Fruit fly (Drosophila melanogaster) whole organism, embryonic: Measurements from ENCODE around the gene CG6136.
A peak's percentile ranks its signal among the peaks of the same experiment; 100 is the strongest.

ENCODE experiments used
- Blimp-1 ChIP-seq: fragments of 200-800 bp; sonication (Bioruptor generic); optimal IDR thresholded peaks from 3 replicates; lab custom pipeline; 2018; ENCODE audit warnings: missing biosample characterization, missing genetic modification characterization, mild to moderate bottlenecking, moderate library complexity, missing genetic modification reagents
- CG10147 ChIP-seq: fragments of 200-800 bp; sonication (Bioruptor generic); optimal IDR thresholded peaks from 2 replicates; lab custom pipeline; 2019; ENCODE audit warnings: missing biosample characterization, mild to moderate bottlenecking, missing genetic modification characterization, moderate library complexity
- CG11398 ChIP-seq: fragments of 200-800 bp; sonication (Bioruptor generic); optimal IDR thresholded peaks from 2 replicates; lab custom pipeline; 2016; ENCODE audit warnings: missing biosample characterization, missing genetic modification characterization
- CG12071 ChIP-seq: fragments of 200-800 bp; sonication (Bioruptor generic); optimal IDR thresholded peaks from 3 replicates; lab custom pipeline; 2018; ENCODE audit warnings: missing biosample characterization, mild to moderate bottlenecking, missing genetic modification characterization
- CG12236 ChIP-seq: fragments of 200-800 bp; sonication (Bioruptor generic); optimal IDR thresholded peaks from 2 replicates; lab custom pipeline; 2016; ENCODE audit warnings: missing biosample characterization, missing genetic modification characterization
- CG1233 ChIP-seq: fragments of 200-800 bp; sonication (Bioruptor generic); optimal IDR thresholded peaks from 4 replicates; lab custom pipeline; 2018; ENCODE audit warnings: missing biosample characterization, mild to moderate bottlenecking, missing genetic modification characterization
- CG12769 ChIP-seq: fragments of 200-800 bp; sonication (Bioruptor generic); optimal IDR thresholded peaks from 2 replicates; lab custom pipeline; 2019; ENCODE audit warnings: missing biosample characterization, mild to moderate bottlenecking, missing genetic modification characterization, moderate library complexity
- CG13296 ChIP-seq: fragments of 200-800 bp; sonication (Bioruptor generic); optimal IDR thresholded peaks from 3 replicates; lab custom pipeline; 2018; ENCODE audit warnings: missing biosample characterization, mild to moderate bottlenecking, missing genetic modification characterization
- CG13424 ChIP-seq: fragments of 200-800 bp; sonication (Bioruptor generic); optimal IDR thresholded peaks from 2 replicates; lab custom pipeline; 2019; ENCODE audit warnings: missing biosample characterization, mild to moderate bottlenecking, missing genetic modification characterization, moderate library complexity
- CG14014 ChIP-seq: fragments of 200-800 bp; sonication (Bioruptor generic); IDR thresholded peaks from 2 replicates; pipeline ENCODE4 v1.3.6; 2022; ENCODE audit warnings: missing biosample characterization, missing genetic modification characterization
- CG18011 ChIP-seq: fragments of 200-800 bp; sonication (Bioruptor generic); optimal IDR thresholded peaks from 2 replicates; lab custom pipeline; 2017; ENCODE audit warnings: missing biosample characterization, missing genetic modification characterization, mild to moderate bottlenecking, moderate library complexity, missing genotype
- CG2678 ChIP-seq: fragments of 200-800 bp; sonication (Bioruptor generic); optimal IDR thresholded peaks from 3 replicates; lab custom pipeline; 2019; ENCODE audit warnings: missing biosample characterization, mild to moderate bottlenecking, missing genetic modification characterization, moderate library complexity
- CG30020 ChIP-seq: fragments of 200-800 bp; optimal IDR thresholded peaks from 2 replicates; lab custom pipeline; 2019; ENCODE audit warnings: missing biosample characterization, mild to moderate bottlenecking, missing genetic modification characterization, moderate library complexity
- CG32767 ChIP-seq: fragments of 200-800 bp; sonication (Bioruptor generic); IDR thresholded peaks from 2 replicates; pipeline ENCODE4 v1.3.6; 2022; ENCODE audit warnings: missing biosample characterization, missing genetic modification characterization
- CG4404 ChIP-seq: fragments of 200-800 bp; sonication (Bioruptor generic); IDR thresholded peaks from 2 replicates; pipeline ENCODE4 v1.3.6; 2022; ENCODE audit warnings: missing biosample characterization, missing genetic modification characterization
- CG5180 ChIP-seq: fragments of 200-800 bp; sonication (Bioruptor generic); optimal IDR thresholded peaks from 3 replicates; lab custom pipeline; 2017; ENCODE audit warnings: missing biosample characterization, missing genetic modification characterization, mild to moderate bottlenecking, moderate library complexity, missing genetic modification reagents
- CG8281 ChIP-seq: fragments of 200-800 bp; sonication (Bioruptor generic); optimal IDR thresholded peaks from 2 replicates; lab custom pipeline; 2018; ENCODE audit warnings: missing biosample characterization, mild to moderate bottlenecking, missing genetic modification characterization, moderate library complexity
- CG8359 ChIP-seq: fragments of 200-800 bp; sonication (Bioruptor generic); optimal IDR thresholded peaks from 2 replicates; lab custom pipeline; 2017; ENCODE audit warnings: missing biosample characterization, mild to moderate bottlenecking, missing genetic modification characterization, borderline replicate concordance
- CG8924 ChIP-seq: fragments of 200-800 bp; optimal IDR thresholded peaks from 3 replicates; lab custom pipeline; 2019; ENCODE audit warnings: missing biosample characterization, mild to moderate bottlenecking, missing genetic modification characterization, moderate library complexity
- CG9817 ChIP-seq: fragments of 200-800 bp; sonication (Bioruptor generic); optimal IDR thresholded peaks from 2 replicates; lab custom pipeline; 2018; ENCODE audit warnings: missing biosample characterization, mild to moderate bottlenecking, missing genetic modification characterization, moderate library complexity
- Gug ChIP-seq: fragments of 200-800 bp; sonication (Bioruptor generic); IDR thresholded peaks from 4 replicates; pipeline ENCODE4 v1.3.6; 2022; ENCODE audit warnings: missing biosample characterization, missing genetic modification characterization
- Hsf ChIP-seq: fragments of 200-800 bp; sonication (Bioruptor generic); optimal IDR thresholded peaks from 3 replicates; lab custom pipeline; 2016; ENCODE audit warnings: missing biosample characterization, missing genetic modification characterization
- Kr ChIP-seq: fragments of 200-800 bp; sonication (Bioruptor generic); optimal IDR thresholded peaks from 2 replicates; lab custom pipeline; 2017; ENCODE audit warnings: missing biosample characterization, mild to moderate bottlenecking, missing genetic modification characterization
- Med ChIP-seq: fragments of 200-800 bp; sonication (Bioruptor generic); peaks from one replicate; lab custom pipeline; 2016; ENCODE audit warnings: missing biosample characterization, missing genetic modification characterization, mild to moderate bottlenecking, inconsistent platforms, moderate library complexity
- Meics ChIP-seq: fragments of 200-800 bp; sonication (Bioruptor generic); optimal IDR thresholded peaks from 2 replicates; lab custom pipeline; 2017; ENCODE audit warnings: missing biosample characterization, mild to moderate bottlenecking, missing genetic modification characterization
- NC2β ChIP-seq: fragments of 200-800 bp; sonication (Bioruptor generic); optimal IDR thresholded peaks from 2 replicates; lab custom pipeline; 2016; ENCODE audit warnings: missing biosample characterization, missing genetic modification characterization
- NfI ChIP-seq: fragments of 200-800 bp; sonication (Bioruptor generic); optimal IDR thresholded peaks from 3 replicates; lab custom pipeline; 2018; ENCODE audit warnings: missing biosample characterization, mild to moderate bottlenecking, missing genetic modification characterization, moderate library complexity
- Stat92E ChIP-seq, 3 experiments: fragments of >200 bp in 2 of 3; fragments of 200-800 bp in 1 of 3; sonication (Bioruptor generic) in 1 of 3; optimal IDR thresholded peaks; 2 replicates each; lab custom pipeline; 2017 to 2019; ENCODE audit warnings: missing biosample characterization in 3 of 3, missing genetic modification characterization in 3 of 3, mild to moderate bottlenecking in 1 of 3, moderate library complexity in 1 of 3
- Trl ChIP-seq, 3 experiments: fragments of >200 bp in 2 of 3; fragments of 200-800 bp in 1 of 3; sonication (Bioruptor generic) in 1 of 3; optimal IDR thresholded peaks; 2 replicates in 1 of 3; 3 replicates in 2 of 3; lab custom pipeline; 2016 to 2017; ENCODE audit warnings: missing biosample characterization in 1 of 3, missing genetic modification characterization in 1 of 3
- al ChIP-seq: fragments of 200-800 bp; sonication (Bioruptor generic); IDR thresholded peaks from 2 replicates; pipeline ENCODE4 v1.3.6; 2022; ENCODE audit warnings: missing biosample characterization, missing genetic modification characterization
- amos ChIP-seq: fragments of 200-800 bp; sonication (Bioruptor generic); IDR thresholded peaks from 2 replicates; pipeline ENCODE4 v1.3.6; 2022; ENCODE audit warnings: missing biosample characterization, missing genetic modification characterization; ENCODE audit not compliant: partially characterized antibody
- aop ChIP-seq: fragments of 200-800 bp; sonication (Bioruptor generic); IDR thresholded peaks from 2 replicates; pipeline ENCODE4 v1.3.6; 2022; ENCODE audit warnings: missing biosample characterization, missing genetic modification characterization
- chm ChIP-seq: fragments of 200-800 bp; sonication (Bioruptor generic); IDR thresholded peaks from 2 replicates; pipeline ENCODE4 v1.3.6; 2022; ENCODE audit warnings: missing biosample characterization, missing genetic modification characterization
- dati ChIP-seq: fragments of 200-800 bp; sonication (Bioruptor generic); IDR thresholded peaks from 2 replicates; pipeline ENCODE4 v1.3.6; 2022; ENCODE audit warnings: missing biosample characterization, missing genetic modification characterization
- dimm ChIP-seq: fragments of 200-800 bp; sonication (Bioruptor generic); IDR thresholded peaks from 2 replicates; pipeline ENCODE4 v1.3.6; 2022; ENCODE audit warnings: missing biosample characterization, missing genetic modification characterization
- lov ChIP-seq, 2 experiments: fragments of 200-800 bp in 1 of 2; fragments of >200 bp in 1 of 2; sonication (Bioruptor generic) in 1 of 2; IDR thresholded peaks in 1 of 2; optimal IDR thresholded peaks in 1 of 2; 2 replicates in 1 of 2; 3 replicates in 1 of 2; pipeline versions ENCODE4 v1.3.6 to Lab custom; 2017 to 2022; ENCODE audit warnings: missing biosample characterization in 1 of 2, missing genetic modification characterization in 1 of 2
- odd ChIP-seq: fragments of 200-800 bp; sonication (Bioruptor generic); optimal IDR thresholded peaks from 2 replicates; lab custom pipeline; 2017; ENCODE audit warnings: missing biosample characterization, mild to moderate bottlenecking, missing genetic modification characterization
- pnt ChIP-seq: fragments of 200-800 bp; sonication (Bioruptor generic); optimal IDR thresholded peaks from 3 replicates; lab custom pipeline; 2016; ENCODE audit warnings: missing biosample characterization, missing genetic modification characterization
- pum ChIP-seq: fragments of 200-800 bp; sonication (Bioruptor generic); optimal IDR thresholded peaks from 2 replicates; lab custom pipeline; 2016; ENCODE audit warnings: missing biosample characterization, missing genetic modification characterization
- rib ChIP-seq: fragments of 200-800 bp; sonication (Bioruptor generic); IDR thresholded peaks from 2 replicates; pipeline ENCODE4 v1.3.6; 2022; ENCODE audit warnings: missing biosample characterization, missing genetic modification characterization
- ro ChIP-seq: fragments of 200-800 bp; sonication (Bioruptor generic); IDR thresholded peaks from 2 replicates; pipeline ENCODE4 v1.3.6; 2022; ENCODE audit warnings: missing biosample characterization, missing genetic modification characterization
- row ChIP-seq: fragments of 200-800 bp; sonication (Bioruptor generic); IDR thresholded peaks from 3 replicates; pipeline ENCODE4 v1.3.6; 2022; ENCODE audit warnings: missing biosample characterization, missing genetic modification characterization
- sens ChIP-seq: fragments of 200-800 bp; sonication (Bioruptor generic); peaks from one replicate; lab custom pipeline; 2016; ENCODE audit warnings: missing biosample characterization, missing genetic modification characterization
- toy ChIP-seq: fragments of 200-800 bp; sonication (Bioruptor generic); IDR thresholded peaks from 2 replicates; pipeline ENCODE4 v1.3.6; 2022; ENCODE audit warnings: missing biosample characterization, missing genetic modification characterization
- zf30C ChIP-seq: fragments of 200-800 bp; sonication (Bioruptor generic); optimal IDR thresholded peaks from 3 replicates; lab custom pipeline; 2018; ENCODE audit warnings: missing biosample characterization, mild to moderate bottlenecking, missing genetic modification characterization

The CG6136 gene

dm6 chr3R:15356645-15357431, 15.2 kb downstream of the CG6136 start, which contains the start of the genes Atg4b and Hibch (continued):
- no peak for TF ChIP-seq CG12769
- peak; percentile 58 for TF ChIP-seq Hsf (GFP tag; lab: Kevin White, UChicago)
- peak; percentile 20; the same call in 1 of the 2 replicates for TF ChIP-seq ro (GFP tag; lab: Robert Waterston, UW)
- peak; percentile 70 for TF ChIP-seq odd (GFP tag; lab: Kevin White, UChicago)
- peak; percentile 97 for TF ChIP-seq row (GFP tag; lab: Robert Waterston, UW)
- TF ChIP-seq rib (GFP tag; lab: Robert Waterston, UW), result peak; percentile 86
- TF ChIP-seq CG11398 (GFP tag; lab: Kevin White, UChicago), result no peak
- no peak for TF ChIP-seq Trl (optimal IDR thresholded peaks at IDR 0.05; lab: Kevin White, UChicago)
- no peak for TF ChIP-seq Trl (GFP tag; optimal IDR thresholded peaks at IDR 0.05; lab: Kevin White, UChicago)
- 0 out of 2 replicates have a peak, but pooled peaks have one; percentile 30 for TF ChIP-seq dimm
- TF ChIP-seq CG32767 (GFP tag; lab: Robert Waterston, UW), result peak; percentile 59; the same call in 1 of the 2 replicates
- TF ChIP-seq zf30C (GFP tag; lab: Kevin White, UChicago), result no peak
- no peak for TF ChIP-seq CG12071 (GFP tag; lab: Kevin White, UChicago)
- peak; percentile 41 for TF ChIP-seq pnt (GFP tag; lab: Kevin White, UChicago)
- TF ChIP-seq Gug (GFP tag; lab: Robert Waterston, UW), result peak; percentile 81
- TF ChIP-seq CG12236 (GFP tag; lab: Kevin White, UChicago), result no peak
- TF ChIP-seq pum (GFP tag; lab: Kevin White, UChicago), result peak; percentile 9
- peak; percentile 50; the same call in 1 of the 2 replicates for TF ChIP-seq toy (GFP tag; lab: Robert Waterston, UW)
- peak; percentile 3 for TF ChIP-seq sens (GFP tag; lab: Kevin White, UChicago)
- TF ChIP-seq CG13424 (tag; lab: Kevin White, UChicago), result peak; percentile 91
- peak in 1 of 3 experiments; percentile 57 for TF ChIP-seq Stat92E (GFP tag; optimal IDR thresholded peaks at IDR 0.05; lab: Kevin White, UChicago)
- peak; percentile 87 for TF ChIP-seq CG4404 (GFP tag; lab: Robert Waterston, UW)
- peak; percentile 79 for TF ChIP-seq CG30020 (tag; lab: Kevin White, UChicago)
- no peak for TF ChIP-seq NC2β
- peak; percentile 85 for TF ChIP-seq CG10147 (GFP tag; lab: Kevin White, UChicago)
- peak; percentile 97 for TF ChIP-seq aop (GFP tag; lab: Robert Waterston, UW)
- TF ChIP-seq CG18011, result peak; percentile 58
- TF ChIP-seq, all 482 proteins: peak for 317

- TF ChIP-seq amos (GFP tag; lab: Robert Waterston, UW) (0 out of 2 replicates have a peak, but pooled peaks have one; percentile 5), CG8281 (tag; lab: Kevin White, UChicago) (no peak), lov (optimal IDR thresholded peaks at IDR 0.05; lab: Kevin White, UChicago) (no peak), lov (GFP tag; IDR thresholded peaks at IDR 0.05; lab: Robert Waterston, UW) (0 out of 3 replicates have a peak, but pooled peaks have one; percentile 22)
These were observed 15.9 kb downstream of the CG6136 start for dm6 chr3R:15356152-15356551.

- TF ChIP-seq dati (no peak), Kr (GFP tag; lab: Kevin White, UChicago) (no peak), Blimp-1 (GFP tag; lab: Kevin White, UChicago) (peak; percentile 14), CG14014 (GFP tag; lab: Robert Waterston, UW) (no peak), al (GFP tag; lab: Robert Waterston, UW) (no peak), CG13296 (GFP tag; lab: Kevin White, UChicago) (peak; percentile 38), Med (peak; percentile 67), NfI (no peak), Meics (GFP tag; lab: Kevin White, UChicago) (peak; percentile 5), CG5180 (no peak), CG8359 (no peak), CG8924 (no peak), CG2678 (tag; lab: Kevin White, UChicago) (peak; percentile 24), CG1233 (GFP tag; lab: Kevin White, UChicago) (no peak), chm (GFP tag; lab: Robert Waterston, UW) (0 out of 2 replicates have a peak, but pooled peaks have one; percentile 21), CG12236 (GFP tag; lab: Kevin White, UChicago) (no peak), CG12071 (GFP tag; lab: Kevin White, UChicago) (peak; percentile 27), CG9817 (tag; lab: Kevin White, UChicago) (no peak)
These were observed 18.0 kb downstream of the CG6136 start for dm6 chr3R:15354019-15354418.
